Worm (Caenorhabditis elegans): Measurements from ENCODE around the gene C07G3.8.
"Not testable (repeated sequence)": the region's sequence is repeated elsewhere in the genome, so short reads cannot be mapped to it uniquely, and the experiment has no call there.

Gene C07G3.8

ce11 chrV:3512381-3512780 is 10.4 kb upstream of the C07G3.8 start, which contains the start of gene str-226:
str-226 (plus strand) TSS chrV:3512681.
- TF ChIP-seq C04F5.9 (tag; optimal IDR thresholded peaks at IDR 0.05) (no peak), pqm-1 (tag; optimal IDR thresholded peaks at IDR 0.05) (no peak), elt-2 (tag; optimal IDR thresholded peaks at IDR 0.05) (no peak), blmp-1 (tag; optimal IDR thresholded peaks at IDR 0.05) (no peak), F16B12.6 (tag; optimal IDR thresholded peaks at IDR 0.05) (no peak), fos-1 (tag; optimal IDR thresholded peaks at IDR 0.05) (no peak), nhr-71 (tag; optimal IDR thresholded peaks at IDR 0.05) (no peak), hpl-2 (GFP tag; optimal IDR thresholded peaks at IDR 0.05) (no peak)

- no peak for TF ChIP-seq fos-1 (tag; optimal IDR thresholded peaks at IDR 0.05)
- TF ChIP-seq ceh-63 (GFP tag; optimal IDR thresholded peaks at IDR 0.05) = no peak
- no peak for TF ChIP-seq irx-1 (tag; optimal IDR thresholded peaks at IDR 0.05)
- TF ChIP-seq lin-35 (GFP tag; optimal IDR thresholded peaks at IDR 0.05) = no peak
- TF ChIP-seq elt-3 (tag; optimal IDR thresholded peaks at IDR 0.05) = no peak
- no peak for TF ChIP-seq nhr-11 (tag; optimal IDR thresholded peaks at IDR 0.05)
- no peak for TF ChIP-seq pqm-1 (tag; optimal IDR thresholded peaks at IDR 0.05)
- TF ChIP-seq alr-1 (tag; optimal IDR thresholded peaks at IDR 0.05; ENCODE audit: borderline replicate concordance) = no peak
- TF ChIP-seq skn-1 (tag; optimal IDR thresholded peaks at IDR 0.05) = no peak
- TF ChIP-seq nhr-237 (tag; optimal IDR thresholded peaks at IDR 0.05) = no peak
- TF ChIP-seq C04F5.9 (tag; optimal IDR thresholded peaks at IDR 0.05) = no peak
- no peak for TF ChIP-seq Y116A8C.19 (tag; optimal IDR thresholded peaks at IDR 0.05; ENCODE audit: borderline replicate concordance)
- no peak for TF ChIP-seq nhr-71 (tag; optimal IDR thresholded peaks at IDR 0.05)
- TF ChIP-seq pax-3 (tag; optimal IDR thresholded peaks at IDR 0.05) = no peak
- no peak for TF ChIP-seq rnt-1 (tag; optimal IDR thresholded peaks at IDR 0.05)
- no peak for TF ChIP-seq dpl-1 (GFP tag; optimal IDR thresholded peaks at IDR 0.05)
- no peak for TF ChIP-seq ceh-8 (GFP tag; optimal IDR thresholded peaks at IDR 0.05)
- no peak for TF ChIP-seq egl-27 (tag; optimal IDR thresholded peaks at IDR 0.05)
- no peak for TF ChIP-seq aha-1 (tag; optimal IDR thresholded peaks at IDR 0.05)
These were observed 7.9 kb upstream of the C07G3.8 start, which contains the start of gene str-228 for ce11 chrV:3509878-3510277. str-228 (plus strand) TSS chrV:3510178.

- no peak for TF ChIP-seq unc-130 (tag; optimal IDR thresholded peaks at IDR 0.05)
- no peak for TF ChIP-seq isw-1 (GFP tag; IDR thresholded peaks at IDR 0.05)
These were observed 5.8 kb upstream of the C07G3.8 start, which contains the start of gene str-225 for ce11 chrV:3507691-3508090. str-225 (plus strand) TSS chrV:3507822.

- TF ChIP-seq irx-1 (tag; optimal IDR thresholded peaks at IDR 0.05); unc-86 (tag; optimal IDR thresholded peaks at IDR 0.05); Y116A8C.19 (tag; optimal IDR thresholded peaks at IDR 0.05; ENCODE audit: borderline replicate concordance): not testable (repeated sequence)
These were observed 4.3 kb upstream of the C07G3.8 start, which contains the start of gene ugt-64 for ce11 chrV:3506252-3506651. ugt-64 (minus strand) TSS chrV:3506352.

ce11 chrV:3505745-3506144 is 3.8 kb upstream of the C07G3.8 start:
- TF ChIP-seq elt-2 (tag; optimal IDR thresholded peaks at IDR 0.05) (peak; percentile 91), xbp-1 (tag; optimal IDR thresholded peaks at IDR 0.05) (no peak), nhr-90 (tag; optimal IDR thresholded peaks at IDR 0.05; ENCODE audit: poor library complexity) (peak; percentile 28), nhr-85 (tag) (peak; percentile 74), Y116A8C.19 (tag; optimal IDR thresholded peaks at IDR 0.05; ENCODE audit: borderline replicate concordance) (no peak), lir-3 (tag; optimal IDR thresholded peaks at IDR 0.05; ENCODE audit: poor library complexity) (no peak), C16A3.4 (tag; optimal IDR thresholded peaks at IDR 0.05) (no peak), grh-1 (GFP tag; IDR thresholded peaks at IDR 0.05) (no peak), tlp-1 (tag; optimal IDR thresholded peaks at IDR 0.05) (peak; percentile 48), egl-13 (tag; optimal IDR thresholded peaks at IDR 0.05) (no peak), nhr-19 (GFP tag; conservative IDR thresholded peaks at IDR 0.05) (no peak), dsc-1 (tag; optimal IDR thresholded peaks at IDR 0.05) (no peak), nhr-71 (tag; optimal IDR thresholded peaks at IDR 0.05) (no peak), unc-62 (GFP tag; optimal IDR thresholded peaks at IDR 0.05) (no peak), nhr-20 (tag; optimal IDR thresholded peaks at IDR 0.05) (peak; percentile 84), C04F5.9 (tag; optimal IDR thresholded peaks at IDR 0.05) (no peak), pqm-1 (tag; optimal IDR thresholded peaks at IDR 0.05) (peak; percentile 47), ztf-11 (tag; optimal IDR thresholded peaks at IDR 0.05) (no peak), nhr-47 (tag; optimal IDR thresholded peaks at IDR 0.05) (no peak), nhr-237 (tag; optimal IDR thresholded peaks at IDR 0.05) (no peak), vab-15 (tag; optimal IDR thresholded peaks at IDR 0.05) (no peak), lin-15B (tag; optimal IDR thresholded peaks at IDR 0.05) (no peak), blmp-1 (tag; optimal IDR thresholded peaks at IDR 0.05) (peak; percentile 86), lin-14 (GFP tag; optimal IDR thresholded peaks at IDR 0.05) (no peak), nhr-77 (tag; optimal IDR thresholded peaks at IDR 0.05) (no peak)

Measured in whole organism, L1 larva.